Fruit fly (Drosophila melanogaster): ENCODE data around the gene CG8745.

CG8745 gene

dm6 chr3L:13911649-13912260, 45.0 kb upstream of the CG8745 start (continued):
- TF ChIP-seq HmgZ (tag; optimal IDR thresholded peaks at IDR 0.05) (no peak), CG12659 (GFP tag; optimal IDR thresholded peaks at IDR 0.05) (peak; percentile 69), CG2199 (GFP tag; IDR thresholded peaks at IDR 0.05) (no peak), CG10209 (GFP tag; optimal IDR thresholded peaks at IDR 0.05) (peak; percentile 77), sisA (GFP tag; IDR thresholded peaks at IDR 0.05) (peak; percentile 51), pita (GFP tag; optimal IDR thresholded peaks at IDR 0.05) (no peak), bcd (GFP tag; optimal IDR thresholded peaks at IDR 0.05) (peak; percentile 71), CG6854 (GFP tag; optimal IDR thresholded peaks at IDR 0.05) (peak; percentile 3), CG11093 (GFP tag; IDR thresholded peaks at IDR 0.05) (no peak; the same call in 2 of the 3 replicates), Sox102F (GFP tag; optimal IDR thresholded peaks at IDR 0.05) (peak; percentile 82), CG3163 (GFP tag; optimal IDR thresholded peaks at IDR 0.05) (no peak), tll (GFP tag; optimal IDR thresholded peaks at IDR 0.05) (no peak), lola (GFP tag; optimal IDR thresholded peaks at IDR 0.05) (peak in 1 of 3 experiments; percentile 49), sna (GFP tag; IDR thresholded peaks at IDR 0.05; ENCODE audit: partially characterized antibody) (no peak), stc (GFP tag; IDR thresholded peaks at IDR 0.05) (peak; percentile 68; the same call in 1 of the 2 replicates), CG8765 (GFP tag; IDR thresholded peaks at IDR 0.05) (no peak), otp (GFP tag; IDR thresholded peaks at IDR 0.05) (no peak), CHES-1-like (GFP tag; optimal IDR thresholded peaks at IDR 0.05) (no peak), fru (optimal IDR thresholded peaks at IDR 0.05) (no peak), Trl (optimal IDR thresholded peaks at IDR 0.05) (no peak), Trl (GFP tag; optimal IDR thresholded peaks at IDR 0.05) (no peak), Med (GFP tag) (peak; percentile 58), CG4282 (GFP tag; optimal IDR thresholded peaks at IDR 0.05) (no peak), nerfin-2 (GFP tag; IDR thresholded peaks at IDR 0.05; ENCODE audit: partially characterized antibody) (no peak), Vsx1 (GFP tag; optimal IDR thresholded peaks at IDR 0.05) (peak; percentile 55), unpg (GFP tag; optimal IDR thresholded peaks at IDR 0.05) (peak; percentile 71), gem (tag; optimal IDR thresholded peaks at IDR 0.05) (peak; percentile 86), repo (GFP tag; optimal IDR thresholded peaks at IDR 0.05) (no peak), PHDP (tag; optimal IDR thresholded peaks at IDR 0.05) (peak; percentile 74), CG9727 (GFP tag; optimal IDR thresholded peaks at IDR 0.05) (peak; percentile 52), CG16815 (GFP tag; optimal IDR thresholded peaks at IDR 0.05) (peak; percentile 20), CG11085 (GFP tag; IDR thresholded peaks at IDR 0.05) (0 out of 2 replicates have a peak, but pooled peaks have one; percentile 25), CG15269 (tag; optimal IDR thresholded peaks at IDR 0.05) (peak; percentile 81), Tbp (GFP tag; optimal IDR thresholded peaks at IDR 0.05) (no peak), CG1529 (GFP tag; optimal IDR thresholded peaks at IDR 0.05) (peak; percentile 47), CG9932 (GFP tag; IDR thresholded peaks at IDR 0.05) (no peak), trem (tag; optimal IDR thresholded peaks at IDR 0.05) (peak; percentile 67), HLHmδ (GFP tag; optimal IDR thresholded peaks at IDR 0.05) (no peak), CG7963 (GFP tag; IDR thresholded peaks at IDR 0.05; ENCODE audit: partially characterized antibody) (no peak), Mrtf (GFP tag; IDR thresholded peaks at IDR 0.05) (0 out of 3 replicates have a peak, but pooled peaks have one; percentile 26), vfl (GFP tag; optimal IDR thresholded peaks at IDR 0.05) (no peak), ind (GFP tag; optimal IDR thresholded peaks at IDR 0.05) (peak; percentile 52), CG14965 (GFP tag; optimal IDR thresholded peaks at IDR 0.05; ENCODE audit: borderline replicate concordance) (no peak), CG12155 (GFP tag; optimal IDR thresholded peaks at IDR 0.05) (peak; percentile 27), CG12391 (tag; optimal IDR thresholded peaks at IDR 0.05) (peak; percentile 72), caup (GFP tag; optimal IDR thresholded peaks at IDR 0.05; ENCODE audit: severe bottlenecking) (peak; percentile 51), CG33213 (GFP tag; optimal IDR thresholded peaks at IDR 0.05) (no peak), NfI (GFP tag; optimal IDR thresholded peaks at IDR 0.05) (peak; percentile 66), CG5245 (GFP tag; optimal IDR thresholded peaks at IDR 0.05) (peak; percentile 31), B-H2 (GFP tag; optimal IDR thresholded peaks at IDR 0.05) (no peak)

Data from whole organism, embryonic.